Fruit fly (Drosophila melanogaster) whole organism, embryonic: ENCODE results near the gene piwi.

Source experiments
- Abd-B ChIP-seq: fragments of 200-800 bp; sonication (Bioruptor generic); optimal IDR thresholded peaks from 2 replicates; lab custom pipeline; 2018; ENCODE audit warnings: missing biosample characterization, mild to moderate bottlenecking, missing genetic modification characterization, moderate library complexity
- B-H2 ChIP-seq: fragments of 200-800 bp; sonication (Bioruptor generic); optimal IDR thresholded peaks from 2 replicates; lab custom pipeline; 2018; ENCODE audit warnings: missing biosample characterization, mild to moderate bottlenecking, missing genetic modification characterization
- BtbVII ChIP-seq: fragments of 200-800 bp; sonication (Bioruptor generic); optimal IDR thresholded peaks from 3 replicates; lab custom pipeline; 2017; ENCODE audit warnings: missing biosample characterization, mild to moderate bottlenecking, missing genetic modification characterization
- CG10267 ChIP-seq: fragments of 200-800 bp; sonication (Bioruptor generic); optimal IDR thresholded peaks from 2 replicates; lab custom pipeline; 2018; ENCODE audit warnings: missing biosample characterization, mild to moderate bottlenecking, missing genetic modification characterization, moderate library complexity
- CG12391 ChIP-seq: fragments of 200-800 bp; sonication (Bioruptor generic); optimal IDR thresholded peaks from 3 replicates; lab custom pipeline; 2018; ENCODE audit warnings: missing biosample characterization, mild to moderate bottlenecking, missing genetic modification characterization, moderate library complexity
- CG12942 ChIP-seq: fragments of 200-800 bp; sonication (Bioruptor generic); optimal IDR thresholded peaks from 3 replicates; lab custom pipeline; 2016; ENCODE audit warnings: missing biosample characterization, missing genetic modification characterization
- CG13287 ChIP-seq: fragments of 200-800 bp; sonication (Bioruptor generic); IDR thresholded peaks from 2 replicates; pipeline ENCODE4 v1.3.6; 2022; ENCODE audit warnings: missing biosample characterization, missing genetic modification characterization; ENCODE audit not compliant: partially characterized antibody
- CG13424 ChIP-seq: fragments of 200-800 bp; sonication (Bioruptor generic); optimal IDR thresholded peaks from 2 replicates; lab custom pipeline; 2019; ENCODE audit warnings: missing biosample characterization, mild to moderate bottlenecking, missing genetic modification characterization, moderate library complexity
- CG14860 ChIP-seq: fragments of 200-800 bp; sonication (Bioruptor generic); IDR thresholded peaks from 3 replicates; pipeline ENCODE4 v1.3.6; 2022; ENCODE audit warnings: missing biosample characterization, missing genetic modification characterization; ENCODE audit not compliant: partially characterized antibody
- CG16813 ChIP-seq: fragments of 200-800 bp; sonication (Bioruptor generic); IDR thresholded peaks from 3 replicates; pipeline ENCODE4 v1.3.6; 2022; ENCODE audit warnings: missing biosample characterization, missing genetic modification characterization; ENCODE audit not compliant: partially characterized antibody
- CG17612 ChIP-seq: fragments of 200-800 bp; sonication (Bioruptor generic); IDR thresholded peaks from 2 replicates; pipeline ENCODE4 v1.3.6; 2022; ENCODE audit warnings: missing biosample characterization, missing genetic modification characterization
- CG18599 ChIP-seq: fragments of 200-800 bp; sonication (Bioruptor generic); optimal IDR thresholded peaks from 3 replicates; lab custom pipeline; 2017; ENCODE audit warnings: missing biosample characterization, missing genetic modification characterization, mild to moderate bottlenecking, moderate library complexity, missing genetic modification reagents
- CG2120 ChIP-seq: fragments of 200-800 bp; sonication (Bioruptor generic); optimal IDR thresholded peaks from 3 replicates; lab custom pipeline; 2016; ENCODE audit warnings: missing biosample characterization, missing genetic modification characterization
- CG30403 ChIP-seq: fragments of 200-800 bp; sonication (Bioruptor generic); optimal IDR thresholded peaks from 3 replicates; lab custom pipeline; 2016; ENCODE audit warnings: missing biosample characterization, missing genetic modification characterization
- CG32767 ChIP-seq: fragments of 200-800 bp; sonication (Bioruptor generic); IDR thresholded peaks from 2 replicates; pipeline ENCODE4 v1.3.6; 2022; ENCODE audit warnings: missing biosample characterization, missing genetic modification characterization
- CG5953 ChIP-seq: fragments of 200-800 bp; sonication (Bioruptor generic); IDR thresholded peaks from 2 replicates; pipeline ENCODE4 v1.3.6; 2022; ENCODE audit warnings: missing biosample characterization, missing genetic modification characterization
- CG6654 ChIP-seq: fragments of 200-800 bp; sonication (Bioruptor generic); optimal IDR thresholded peaks from 2 replicates; lab custom pipeline; 2017; ENCODE audit warnings: missing biosample characterization, mild to moderate bottlenecking, missing genetic modification characterization
- CG6791 ChIP-seq: fragments of 200-800 bp; sonication (Bioruptor generic); IDR thresholded peaks from 3 replicates; pipeline ENCODE4 v1.3.6; 2022; ENCODE audit warnings: missing biosample characterization, missing genetic modification characterization; ENCODE audit not compliant: partially characterized antibody
- CG7745 ChIP-seq: fragments of 200-800 bp; sonication (Bioruptor generic); optimal IDR thresholded peaks from 2 replicates; lab custom pipeline; 2018; ENCODE audit warnings: missing biosample characterization, mild to moderate bottlenecking, missing genetic modification characterization, moderate library complexity
- CG9797 ChIP-seq: fragments of 200-800 bp; sonication (Bioruptor generic); optimal IDR thresholded peaks from 3 replicates; lab custom pipeline; 2018; ENCODE audit warnings: missing biosample characterization, mild to moderate bottlenecking, missing genetic modification characterization
- Dad ChIP-seq: fragments of 200-800 bp; sonication (Bioruptor generic); optimal IDR thresholded peaks from 3 replicates; lab custom pipeline; 2016; ENCODE audit warnings: missing biosample characterization, missing genetic modification characterization
- Ets97D ChIP-seq: fragments of 200-800 bp; sonication (Bioruptor generic); optimal IDR thresholded peaks from 3 replicates; lab custom pipeline; 2016; ENCODE audit warnings: missing biosample characterization, missing genetic modification characterization
- Gsc ChIP-seq: fragments of 200-800 bp; sonication (Bioruptor generic); IDR thresholded peaks from 2 replicates; pipeline ENCODE4 v1.3.6; 2022; ENCODE audit warnings: missing biosample characterization, missing genetic modification characterization
- Hey ChIP-seq: fragments of 200-800 bp; sonication (Bioruptor generic); optimal IDR thresholded peaks from 3 replicates; lab custom pipeline; 2018; ENCODE audit warnings: missing biosample characterization, mild to moderate bottlenecking, missing genetic modification characterization
- Hmx ChIP-seq: fragments of 200-800 bp; sonication (Bioruptor generic); optimal IDR thresholded peaks from 2 replicates; lab custom pipeline; 2016; ENCODE audit warnings: missing biosample characterization, missing genetic modification characterization
- Myb ChIP-seq: fragments of 200-800 bp; sonication (Bioruptor generic); optimal IDR thresholded peaks from 2 replicates; lab custom pipeline; 2016; ENCODE audit warnings: missing biosample characterization, missing genetic modification characterization
- Nf-YC ChIP-seq: fragments of 200-800 bp; optimal IDR thresholded peaks from 3 replicates; lab custom pipeline; 2019; ENCODE audit warnings: missing biosample characterization, mild to moderate bottlenecking, missing genetic modification characterization, moderate library complexity
- Optix ChIP-seq: fragments of 200-800 bp; sonication (Bioruptor generic); IDR thresholded peaks from 3 replicates; pipeline ENCODE4 v1.3.6; 2022; ENCODE audit warnings: missing biosample characterization, missing genetic modification characterization
- Pdp1 ChIP-seq, 2 experiments: fragments of 200-800 bp; sonication (Bioruptor generic); optimal IDR thresholded peaks; 3 replicates each; lab custom pipeline; 2016; ENCODE audit warnings: missing biosample characterization in 2 of 2, missing genetic modification characterization in 2 of 2, mild to moderate bottlenecking in 1 of 2, moderate library complexity in 1 of 2
- Xbp1 ChIP-seq: fragments of 200-800 bp; sonication (Bioruptor generic); optimal IDR thresholded peaks from 3 replicates; lab custom pipeline; 2016; ENCODE audit warnings: missing biosample characterization, mild to moderate bottlenecking, missing genetic modification characterization
- ato ChIP-seq: fragments of 200-800 bp; sonication (Bioruptor generic); IDR thresholded peaks from 2 replicates; pipeline ENCODE4 v1.3.6; 2022; ENCODE audit warnings: missing biosample characterization, missing genetic modification characterization; ENCODE audit not compliant: partially characterized antibody
- bowl ChIP-seq: fragments of 200-800 bp; sonication (Bioruptor generic); IDR thresholded peaks from 2 replicates; pipeline ENCODE4 v1.3.6; 2022; ENCODE audit warnings: missing biosample characterization, missing genetic modification characterization
- cad ChIP-seq: fragments of >200 bp; optimal IDR thresholded peaks from 2 replicates; lab custom pipeline; 2017; ENCODE audit warnings: missing biosample characterization, missing genetic modification characterization
- chinmo ChIP-seq: fragments of 200-800 bp; sonication (Bioruptor generic); IDR thresholded peaks from 4 replicates; pipeline ENCODE4 v1.3.6; 2022; ENCODE audit warnings: missing biosample characterization, missing genetic modification characterization; ENCODE audit not compliant: partially characterized antibody
- dm ChIP-seq: fragments of 200-800 bp; sonication (Bioruptor generic); optimal IDR thresholded peaks from 3 replicates; lab custom pipeline; 2016; ENCODE audit warnings: missing biosample characterization, missing genetic modification characterization
- en ChIP-seq: fragments of 200-800 bp; sonication (Bioruptor generic); optimal IDR thresholded peaks from 2 replicates; lab custom pipeline; 2016; ENCODE audit warnings: missing biosample characterization, missing genetic modification characterization
- fu2 ChIP-seq: fragments of 200-800 bp; sonication (Bioruptor generic); optimal IDR thresholded peaks from 2 replicates; lab custom pipeline; 2016; ENCODE audit warnings: missing biosample characterization, missing genetic modification characterization
- h ChIP-seq: fragments of >200 bp; optimal IDR thresholded peaks from 2 replicates; lab custom pipeline; 2017
- pros ChIP-seq: fragments of 200-800 bp; sonication (Bioruptor generic); optimal IDR thresholded peaks from 3 replicates; lab custom pipeline; 2019; ENCODE audit warnings: missing biosample characterization, mild to moderate bottlenecking, missing genetic modification characterization, moderate library complexity
- pzg ChIP-seq: fragments of 200-800 bp; sonication (Bioruptor generic); optimal IDR thresholded peaks from 3 replicates; lab custom pipeline; 2018; ENCODE audit warnings: missing biosample characterization, mild to moderate bottlenecking, missing genetic modification characterization, moderate library complexity
- salm ChIP-seq: fragments of 200-800 bp; sonication (Bioruptor generic); optimal IDR thresholded peaks from 2 replicates; lab custom pipeline; 2018; ENCODE audit warnings: missing biosample characterization, mild to moderate bottlenecking, missing genetic modification characterization
- scrt ChIP-seq: fragments of 200-800 bp; sonication (Bioruptor generic); optimal IDR thresholded peaks from 2 replicates; lab custom pipeline; 2018; ENCODE audit warnings: missing biosample characterization, mild to moderate bottlenecking, missing genetic modification characterization, moderate library complexity
- sd ChIP-seq: fragments of 200-800 bp; sonication (Bioruptor generic); optimal IDR thresholded peaks from 3 replicates; lab custom pipeline; 2018; ENCODE audit warnings: missing biosample characterization, mild to moderate bottlenecking, missing genetic modification characterization, moderate library complexity
- sima ChIP-seq: fragments of 200-800 bp; sonication (Bioruptor generic); optimal IDR thresholded peaks from 2 replicates; lab custom pipeline; 2016; ENCODE audit warnings: missing biosample characterization, missing genetic modification characterization
- slbo ChIP-seq: fragments of 200-800 bp; sonication (Bioruptor generic); IDR thresholded peaks from 2 replicates; pipeline ENCODE4 v1.3.6; 2022; ENCODE audit warnings: missing biosample characterization, missing genetic modification characterization
- so ChIP-seq: fragments of 200-800 bp; sonication (Bioruptor generic); IDR thresholded peaks from 3 replicates; pipeline ENCODE4 v1.3.6; 2022; ENCODE audit warnings: missing biosample characterization, missing genetic modification characterization
- tin ChIP-seq: fragments of 200-800 bp; sonication (Bioruptor generic); optimal IDR thresholded peaks from 3 replicates; lab custom pipeline; 2016; ENCODE audit warnings: missing biosample characterization, missing genetic modification characterization
- tna ChIP-seq: fragments of 200-800 bp; sonication (Bioruptor generic); IDR thresholded peaks from 2 replicates; pipeline ENCODE4 v1.3.6; 2022; ENCODE audit warnings: missing biosample characterization, missing genetic modification characterization; ENCODE audit not compliant: partially characterized antibody
- twi ChIP-seq: fragments of 200-800 bp; optimal IDR thresholded peaks from 2 replicates; lab custom pipeline; 2019; ENCODE audit warnings: missing biosample characterization, mild to moderate bottlenecking, missing genetic modification characterization, moderate library complexity
- usp ChIP-seq: fragments of >200 bp; optimal IDR thresholded peaks from 2 replicates; lab custom pipeline; 2017; ENCODE audit warnings: missing biosample characterization, missing genetic modification characterization
- zfh2 ChIP-seq: fragments of 200-800 bp; sonication (Bioruptor generic); optimal IDR thresholded peaks from 2 replicates; lab custom pipeline; 2016; ENCODE audit warnings: missing biosample characterization, missing genetic modification characterization

piwi gene

DNA sequence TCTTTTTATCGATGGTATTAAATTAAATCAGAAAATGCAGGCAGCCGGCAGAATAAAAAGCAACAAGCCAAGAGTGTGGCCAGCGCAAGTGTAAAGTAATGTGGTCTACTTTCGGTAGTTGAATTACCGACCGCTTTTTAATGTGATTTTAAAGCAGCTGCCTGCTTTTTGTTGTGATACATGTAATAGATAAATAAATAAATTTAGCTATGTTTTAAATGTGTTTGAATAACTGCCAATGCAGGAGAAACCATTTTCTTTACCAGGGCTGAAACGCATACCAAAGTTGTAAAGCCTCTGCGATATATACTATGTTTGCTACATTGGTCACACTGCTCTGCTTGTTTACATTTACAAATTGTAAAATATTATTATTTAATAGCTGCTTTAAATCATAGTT, 17.1 kb downstream of the piwi start, which contains the start of the genes Tmem214 and YL-1 (continued):
- no peak for TF ChIP-seq chinmo (GFP tag; lab: Robert Waterston, UW)
- TF ChIP-seq CG13287 (GFP tag; lab: Robert Waterston, UW): peak; percentile 73
- TF ChIP-seq slbo: no peak
- no peak for TF ChIP-seq Xbp1 (GFP tag; lab: Kevin White, UChicago)
- no peak for TF ChIP-seq salm (tag; lab: Kevin White, UChicago)
- TF ChIP-seq scrt (GFP tag; lab: Kevin White, UChicago): peak; percentile 93
- TF ChIP-seq Nf-YC (tag; lab: Kevin White, UChicago): peak; percentile 44
- TF ChIP-seq BtbVII (GFP tag; lab: Kevin White, UChicago): no peak
- no peak for TF ChIP-seq usp (GFP tag; lab: Kevin White, UChicago)
- TF ChIP-seq CG10267 (tag; lab: Kevin White, UChicago): peak; percentile 46
- no peak for TF ChIP-seq ato (GFP tag; lab: Robert Waterston, UW)
- TF ChIP-seq Abd-B (GFP tag; lab: Kevin White, UChicago): no peak
- TF ChIP-seq en: no peak
- TF ChIP-seq sima: no peak
- TF ChIP-seq zfh2 (GFP tag; lab: Kevin White, UChicago): no peak
- no peak for TF ChIP-seq Gsc (GFP tag; lab: Robert Waterston, UW)
- TF ChIP-seq Hey (tag; lab: Kevin White, UChicago): no peak
- TF ChIP-seq Dad (GFP tag; lab: Kevin White, UChicago): no peak
- TF ChIP-seq CG14860 (GFP tag; lab: Robert Waterston, UW): 0 out of 3 replicates have a peak, but pooled peaks have one; percentile 23
- TF ChIP-seq so (GFP tag; lab: Robert Waterston, UW): no peak
- TF ChIP-seq tin (GFP tag; lab: Kevin White, UChicago): no peak
- no peak for TF ChIP-seq bowl (GFP tag; lab: Robert Waterston, UW)
- peak; percentile 58 for TF ChIP-seq CG16813
- TF ChIP-seq twi: peak; percentile 3
- TF ChIP-seq h (lab: Kevin White, UChicago): no peak
- no peak for TF ChIP-seq pros (GFP tag; lab: Kevin White, UChicago)
- peak; percentile 77 for TF ChIP-seq pzg (GFP tag; lab: Kevin White, UChicago)
- TF ChIP-seq fu2 (GFP tag; lab: Kevin White, UChicago): no peak
- TF ChIP-seq tna (GFP tag; lab: Robert Waterston, UW): no peak
- TF ChIP-seq CG6654 (GFP tag; lab: Kevin White, UChicago): no peak
- TF ChIP-seq CG32767 (GFP tag; lab: Robert Waterston, UW): no peak
- TF ChIP-seq B-H2: no peak
- peak; percentile 90 for TF ChIP-seq CG9797
- TF ChIP-seq Ets97D (GFP tag; lab: Kevin White, UChicago): peak; percentile 41
- no peak for TF ChIP-seq Optix (GFP tag; lab: Robert Waterston, UW)
- peak; percentile 37; the same call in 1 of the 3 replicates for TF ChIP-seq CG6791 (GFP tag; lab: Robert Waterston, UW)
- TF ChIP-seq cad (GFP tag; lab: Kevin White, UChicago): no peak
- TF ChIP-seq CG13424: no peak
- TF ChIP-seq CG2120 (GFP tag; lab: Kevin White, UChicago): peak; percentile 6
- TF ChIP-seq CG18599 (GFP tag; lab: Kevin White, UChicago): no peak
- no peak for TF ChIP-seq dm
- TF ChIP-seq CG30403 (GFP tag; lab: Kevin White, UChicago): peak; percentile 15
- TF ChIP-seq CG7745: no peak
- peak; percentile 27 for TF ChIP-seq CG12391
- TF ChIP-seq Pdp1 (GFP tag; optimal IDR thresholded peaks at IDR 0.05; lab: Kevin White, UChicago): peak in 1 of 2 experiments; percentile 51
- TF ChIP-seq CG5953 (GFP tag; lab: Robert Waterston, UW): no peak
- no peak for TF ChIP-seq sd
- no peak for TF ChIP-seq CG17612 (GFP tag; lab: Robert Waterston, UW)
- TF ChIP-seq Myb (GFP tag; lab: Kevin White, UChicago): peak; percentile 23
- TF ChIP-seq CG12942 (GFP tag; lab: Kevin White, UChicago): no peak
- no peak for TF ChIP-seq Hmx (GFP tag; lab: Kevin White, UChicago)
